Fruit fly (Drosophila melanogaster) whole organism, embryonic: Measurements from ENCODE around the gene CG17111.

Experiments
- Ada2b ChIP-seq: fragments of 200-800 bp; sonication (Bioruptor generic); IDR thresholded peaks from 2 replicates; pipeline ENCODE4 v1.3.6; 2022; ENCODE audit warnings: missing biosample characterization, missing genetic modification characterization
- CG10147 ChIP-seq: fragments of 200-800 bp; sonication (Bioruptor generic); optimal IDR thresholded peaks from 2 replicates; lab custom pipeline; 2019; ENCODE audit warnings: missing biosample characterization, mild to moderate bottlenecking, missing genetic modification characterization, moderate library complexity
- CG10654 ChIP-seq: fragments of 200-800 bp; sonication (Bioruptor generic); optimal IDR thresholded peaks from 2 replicates; lab custom pipeline; 2016; ENCODE audit warnings: missing biosample characterization, missing genetic modification characterization
- CG15269 ChIP-seq: fragments of 200-800 bp; sonication (Bioruptor generic); optimal IDR thresholded peaks from 2 replicates; lab custom pipeline; 2018; ENCODE audit warnings: missing biosample characterization, mild to moderate bottlenecking, missing genetic modification characterization, moderate library complexity
- CG1647 ChIP-seq: fragments of 200-800 bp; sonication (Bioruptor generic); optimal IDR thresholded peaks from 3 replicates; lab custom pipeline; 2016; ENCODE audit warnings: missing biosample characterization, missing genetic modification characterization
- CG17385 ChIP-seq: fragments of 200-800 bp; sonication (Bioruptor generic); optimal IDR thresholded peaks from 3 replicates; lab custom pipeline; 2018; ENCODE audit warnings: missing biosample characterization, mild to moderate bottlenecking, missing genetic modification characterization
- CG17912 ChIP-seq: fragments of 200-800 bp; sonication (Bioruptor generic); optimal IDR thresholded peaks from 2 replicates; lab custom pipeline; 2018; ENCODE audit warnings: missing biosample characterization, mild to moderate bottlenecking, missing genetic modification characterization
- CG31388 ChIP-seq: fragments of 200-800 bp; sonication (Bioruptor generic); optimal IDR thresholded peaks from 2 replicates; lab custom pipeline; 2016; ENCODE audit warnings: missing biosample characterization, missing genetic modification characterization
- CG32772 ChIP-seq: fragments of 200-800 bp; sonication (Bioruptor generic); IDR thresholded peaks from 2 replicates; pipeline ENCODE4 v1.3.6; 2022; ENCODE audit warnings: missing biosample characterization, missing genetic modification characterization
- CG33213 ChIP-seq: fragments of 200-800 bp; sonication (Bioruptor generic); optimal IDR thresholded peaks from 3 replicates; lab custom pipeline; 2016; ENCODE audit warnings: missing biosample characterization, missing genetic modification characterization
- Camta ChIP-seq: fragments of 200-800 bp; sonication (Bioruptor generic); optimal IDR thresholded peaks from 2 replicates; lab custom pipeline; 2016; ENCODE audit warnings: missing biosample characterization, missing genetic modification characterization
- CoRest ChIP-seq: fragments of 200-800 bp; sonication (Bioruptor generic); optimal IDR thresholded peaks from 3 replicates; lab custom pipeline; 2018; ENCODE audit warnings: missing biosample characterization, mild to moderate bottlenecking, missing genetic modification characterization, moderate library complexity
- Dfd ChIP-seq, 2 experiments: fragments of >200 bp; optimal IDR thresholded peaks; 2 replicates each; lab custom pipeline; 2017; ENCODE audit warnings: missing biosample characterization in 2 of 2, missing genetic modification characterization in 2 of 2
- Drgx ChIP-seq: fragments of 200-800 bp; sonication (Bioruptor generic); IDR thresholded peaks from 2 replicates; pipeline ENCODE4 v1.3.6; 2022; ENCODE audit warnings: missing biosample characterization, missing genetic modification characterization
- Gsc ChIP-seq: fragments of 200-800 bp; sonication (Bioruptor generic); IDR thresholded peaks from 2 replicates; pipeline ENCODE4 v1.3.6; 2022; ENCODE audit warnings: missing biosample characterization, missing genetic modification characterization
- HLH3B ChIP-seq: fragments of 200-800 bp; sonication (Bioruptor generic); IDR thresholded peaks from 2 replicates; pipeline ENCODE4 v1.3.6; 2022; ENCODE audit warnings: missing biosample characterization, missing genetic modification characterization
- HLH54F ChIP-seq: fragments of 200-800 bp; sonication (Bioruptor generic); optimal IDR thresholded peaks from 3 replicates; lab custom pipeline; 2016; ENCODE audit warnings: missing biosample characterization, missing genetic modification characterization
- Hsf ChIP-seq: fragments of 200-800 bp; sonication (Bioruptor generic); optimal IDR thresholded peaks from 3 replicates; lab custom pipeline; 2016; ENCODE audit warnings: missing biosample characterization, missing genetic modification characterization
- Lim3 ChIP-seq: fragments of 200-800 bp; sonication (Bioruptor generic); IDR thresholded peaks from 2 replicates; pipeline ENCODE4 v1.3.6; 2022; ENCODE audit warnings: missing biosample characterization, missing genetic modification characterization
- Lpt ChIP-seq: fragments of >200 bp; optimal IDR thresholded peaks from 2 replicates; lab custom pipeline; 2018; ENCODE audit warnings: missing biosample characterization, missing genetic modification characterization
- MTF-1 ChIP-seq: fragments of 200-800 bp; sonication (Bioruptor generic); optimal IDR thresholded peaks from 2 replicates; lab custom pipeline; 2018; ENCODE audit warnings: missing biosample characterization, mild to moderate bottlenecking, missing genetic modification characterization, borderline replicate concordance
- Nf-YC ChIP-seq: fragments of 200-800 bp; optimal IDR thresholded peaks from 3 replicates; lab custom pipeline; 2019; ENCODE audit warnings: missing biosample characterization, mild to moderate bottlenecking, missing genetic modification characterization, moderate library complexity
- Oaz ChIP-seq: fragments of 200-800 bp; sonication (Bioruptor generic); IDR thresholded peaks from 2 replicates; pipeline ENCODE4 v1.3.6; 2022; ENCODE audit warnings: missing biosample characterization, missing genetic modification characterization
- Oli ChIP-seq: fragments of 200-800 bp; sonication (Bioruptor generic); optimal IDR thresholded peaks from 2 replicates; lab custom pipeline; 2018; ENCODE audit warnings: missing biosample characterization, mild to moderate bottlenecking, missing genetic modification characterization, moderate library complexity
- Six4 ChIP-seq: fragments of 200-800 bp; sonication (Bioruptor generic); optimal IDR thresholded peaks from 2 replicates; lab custom pipeline; 2016; ENCODE audit warnings: missing biosample characterization, missing genetic modification characterization
- ap ChIP-seq: fragments of 200-800 bp; sonication (Bioruptor generic); IDR thresholded peaks from 2 replicates; pipeline ENCODE4 v1.3.6; 2022; ENCODE audit warnings: missing biosample characterization, missing genetic modification characterization
- ci ChIP-seq: fragments of 200-800 bp; sonication (Bioruptor generic); IDR thresholded peaks from 3 replicates; pipeline ENCODE4 v1.3.6; 2022; ENCODE audit warnings: missing biosample characterization, missing genetic modification characterization
- danr ChIP-seq: fragments of 200-800 bp; sonication (Bioruptor generic); IDR thresholded peaks from 2 replicates; pipeline ENCODE4 v1.3.6; 2022; ENCODE audit warnings: missing biosample characterization, missing genetic modification characterization
- dmrt11E ChIP-seq: fragments of 200-800 bp; sonication (Bioruptor generic); optimal IDR thresholded peaks from 3 replicates; lab custom pipeline; 2018; ENCODE audit warnings: missing biosample characterization, mild to moderate bottlenecking, missing genetic modification characterization, moderate library complexity
- dysf ChIP-seq: fragments of 200-800 bp; sonication (Bioruptor generic); IDR thresholded peaks from 3 replicates; pipeline ENCODE4 v1.3.6; 2022; ENCODE audit warnings: missing biosample characterization, missing genetic modification characterization
- fru ChIP-seq: fragments of >200 bp; optimal IDR thresholded peaks from 2 replicates; lab custom pipeline; 2017
- gcm ChIP-seq: fragments of 200-800 bp; sonication (Bioruptor generic); optimal IDR thresholded peaks from 2 replicates; lab custom pipeline; 2019; ENCODE audit warnings: missing biosample characterization, mild to moderate bottlenecking, missing genetic modification characterization, moderate library complexity
- kay ChIP-seq: fragments of 200-800 bp; sonication (Bioruptor generic); optimal IDR thresholded peaks from 2 replicates; lab custom pipeline; 2016; ENCODE audit warnings: missing biosample characterization, missing genetic modification characterization
- nerfin-2 ChIP-seq: fragments of 200-800 bp; sonication (Bioruptor generic); IDR thresholded peaks from 2 replicates; pipeline ENCODE4 v1.3.6; 2022; ENCODE audit warnings: missing biosample characterization, missing genetic modification characterization; ENCODE audit not compliant: partially characterized antibody
- otp ChIP-seq: fragments of 200-800 bp; sonication (Bioruptor generic); IDR thresholded peaks from 3 replicates; pipeline ENCODE4, ENCODE4 v1.3.6; 2022; ENCODE audit warnings: missing biosample characterization, missing genetic modification characterization
- phol ChIP-seq: fragments of 200-800 bp; sonication (Bioruptor generic); optimal IDR thresholded peaks from 3 replicates; lab custom pipeline; 2018; ENCODE audit warnings: missing biosample characterization, mild to moderate bottlenecking, missing genetic modification characterization, moderate library complexity
- sd ChIP-seq: fragments of 200-800 bp; sonication (Bioruptor generic); optimal IDR thresholded peaks from 3 replicates; lab custom pipeline; 2018; ENCODE audit warnings: missing biosample characterization, mild to moderate bottlenecking, missing genetic modification characterization, moderate library complexity
- sens ChIP-seq: fragments of 200-800 bp; sonication (Bioruptor generic); peaks from one replicate; lab custom pipeline; 2016; ENCODE audit warnings: missing biosample characterization, missing genetic modification characterization
- sima ChIP-seq: fragments of 200-800 bp; sonication (Bioruptor generic); optimal IDR thresholded peaks from 2 replicates; lab custom pipeline; 2016; ENCODE audit warnings: missing biosample characterization, missing genetic modification characterization
- slou ChIP-seq: fragments of 200-800 bp; sonication (Bioruptor generic); optimal IDR thresholded peaks from 3 replicates; lab custom pipeline; 2016; ENCODE audit warnings: missing biosample characterization, missing genetic modification characterization
- ssp ChIP-seq: fragments of 200-800 bp; sonication (Bioruptor generic); IDR thresholded peaks from 2 replicates; pipeline ENCODE4 v1.3.6; 2022; ENCODE audit warnings: missing biosample characterization, missing genetic modification characterization
- tgo ChIP-seq: fragments of 200-800 bp; sonication (Bioruptor generic); IDR thresholded peaks from 3 replicates; pipeline ENCODE4 v1.3.6; 2022; ENCODE audit warnings: missing biosample characterization, missing genetic modification characterization
- tin ChIP-seq: fragments of 200-800 bp; sonication (Bioruptor generic); optimal IDR thresholded peaks from 3 replicates; lab custom pipeline; 2016; ENCODE audit warnings: missing biosample characterization, missing genetic modification characterization

The CG17111 gene

DNA sequence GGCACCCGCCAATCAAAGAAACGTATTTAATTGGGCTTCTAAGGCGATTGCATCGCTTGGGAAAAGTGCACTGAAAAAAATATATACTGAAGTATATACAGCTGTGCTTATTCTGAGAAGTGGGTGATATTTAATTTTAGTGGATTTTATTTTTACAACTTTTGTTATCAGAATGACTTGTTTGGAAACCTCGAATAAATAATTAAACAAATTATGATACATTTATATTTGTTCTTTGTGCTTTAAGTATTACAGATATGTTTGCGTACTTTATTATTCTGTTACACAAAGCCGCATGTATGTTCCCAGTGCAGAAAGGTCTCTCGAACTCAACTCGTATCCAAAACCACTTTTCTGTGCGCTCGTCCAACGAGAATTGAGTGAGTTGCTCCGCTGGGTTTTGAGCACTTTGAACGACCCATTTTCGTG is 18.4 kb downstream of the CG17111 start (continued):
- TF ChIP-seq CG33213 (GFP tag; lab: Kevin White, UChicago) (no peak), CoRest (tag; lab: Kevin White, UChicago) (peak; percentile 89), ssp (GFP tag; lab: Robert Waterston, UW) (peak; percentile 53; the same call in 1 of the 2 replicates), Lpt (GFP tag; lab: Kevin White, UChicago) (no peak), Nf-YC (peak; percentile 77), HLH3B (GFP tag; lab: Robert Waterston, UW) (peak; percentile 59; the same call in 1 of the 2 replicates), slou (GFP tag; lab: Kevin White, UChicago) (peak; percentile 19), nerfin-2 (GFP tag; lab: Robert Waterston, UW) (no peak), MTF-1 (no peak), Gsc (0 out of 2 replicates have a peak, but pooled peaks have one; percentile 32), Camta (GFP tag; lab: Kevin White, UChicago) (peak; percentile 21), CG32772 (GFP tag; lab: Robert Waterston, UW) (peak; percentile 58), phol (peak; percentile 87), Six4 (GFP tag; lab: Kevin White, UChicago) (peak; percentile 74), gcm (GFP tag; lab: Kevin White, UChicago) (peak; percentile 76), CG10654 (GFP tag; lab: Kevin White, UChicago) (peak; percentile 41), sima (GFP tag; lab: Kevin White, UChicago) (no peak), Oaz (peak; percentile 54; the same call in 1 of the 2 replicates), tgo (peak; percentile 75), CG17912 (no peak), Ada2b (peak; percentile 59), CG31388 (GFP tag; lab: Kevin White, UChicago) (peak; percentile 4), CG17385 (GFP tag; lab: Kevin White, UChicago) (peak; percentile 78), tin (GFP tag; lab: Kevin White, UChicago) (peak; percentile 66), dmrt11E (tag; lab: Kevin White, UChicago) (peak; percentile 3), sens (GFP tag; lab: Kevin White, UChicago) (peak; percentile 91), CG1647 (GFP tag; lab: Kevin White, UChicago) (peak; percentile 12), Dfd (GFP tag; optimal IDR thresholded peaks at IDR 0.05; lab: Kevin White, UChicago) (no peak), sd (tag; lab: Kevin White, UChicago) (peak; percentile 42), HLH54F (peak; percentile 17), ap (GFP tag; lab: Robert Waterston, UW) (peak; percentile 53; the same call in 1 of the 2 replicates), Lim3 (GFP tag; lab: Robert Waterston, UW) (0 out of 2 replicates have a peak, but pooled peaks have one; percentile 22), otp (GFP tag; lab: Robert Waterston, UW) (0 out of 3 replicates have a peak, but pooled peaks have one; percentile 16), ci (GFP tag; lab: Robert Waterston, UW) (peak; percentile 65), Hsf (GFP tag; lab: Kevin White, UChicago) (peak; percentile 37), fru (lab: Kevin White, UChicago) (no peak), danr (peak; percentile 36; the same call in 1 of the 2 replicates), dysf (GFP tag; lab: Robert Waterston, UW) (peak; percentile 86), CG10147 (peak; percentile 45), Oli (tag; lab: Kevin White, UChicago) (peak; percentile 85), kay (GFP tag; lab: Kevin White, UChicago) (peak; percentile 50), Drgx (GFP tag; lab: Robert Waterston, UW) (peak; percentile 87), CG15269 (peak; percentile 85)
